Worm (Caenorhabditis elegans) whole organism, mixed stage, embryonic: ENCODE measurements around the gene ttbk-3.

Experiments used
- M03D4.4 ChIP-seq: sonication (generic microtip); optimal IDR thresholded peaks from 2 replicates; lab custom pipeline; 2017; ENCODE audit warnings: mild to moderate bottlenecking, missing genetic modification characterization, missing compliant biosample characterization
- bed-3 ChIP-seq: fragments of 200-800 bp; sonication (Bioruptor generic); optimal IDR thresholded peaks from 3 replicates; lab custom pipeline; 2018; ENCODE audit warnings: mild to moderate bottlenecking, missing genetic modification characterization, moderate library complexity, missing compliant biosample characterization
- blmp-1 ChIP-seq: fragments of 150-350 bp; optimal IDR thresholded peaks from 2 replicates; lab custom pipeline; 2014; ENCODE audit warnings: missing biosample characterization, missing genetic modification characterization
- ceh-39 ChIP-seq: fragments of 150-350 bp; optimal IDR thresholded peaks from 2 replicates; lab custom pipeline; 2014; ENCODE audit warnings: missing biosample characterization, missing genetic modification characterization
- ceh-43 ChIP-seq: fragments of 200-800 bp; sonication (Bioruptor generic); optimal IDR thresholded peaks from 2 replicates; lab custom pipeline; 2018; ENCODE audit warnings: mild to moderate bottlenecking, missing genetic modification characterization, moderate library complexity, missing compliant biosample characterization
- ceh-83 ChIP-seq: fragments of 200-800 bp; sonication (Bioruptor generic); optimal IDR thresholded peaks from 2 replicates; lab custom pipeline; 2018; ENCODE audit warnings: mild to moderate bottlenecking, missing genetic modification characterization, missing compliant biosample characterization
- ces-1 ChIP-seq: fragments of 150-350 bp; optimal IDR thresholded peaks from 2 replicates; lab custom pipeline; 2014; ENCODE audit warnings: missing biosample characterization, missing genetic modification reagents, missing genetic modification characterization
- cnd-1 ChIP-seq: fragments of 200-800 bp; sonication (Bioruptor generic); optimal IDR thresholded peaks from 2 replicates; lab custom pipeline; 2018; ENCODE audit warnings: mild to moderate bottlenecking, missing genetic modification characterization, missing compliant biosample characterization
- drap-1 ChIP-seq: fragments of 200-800 bp; sonication (Bioruptor generic); optimal IDR thresholded peaks from 3 replicates; lab custom pipeline; 2018; ENCODE audit warnings: mild to moderate bottlenecking, missing genetic modification characterization, missing compliant biosample characterization
- elt-1 ChIP-seq: sonication (generic microtip); optimal IDR thresholded peaks from 2 replicates; lab custom pipeline; 2017; ENCODE audit warnings: missing genetic modification characterization, mild to moderate bottlenecking, missing compliant biosample characterization, antibody characterized with exemption, moderate library complexity, borderline replicate concordance; ENCODE audit not compliant: insufficient read depth
- elt-3 ChIP-seq: fragments of 150-350 bp; optimal IDR thresholded peaks from 2 replicates; lab custom pipeline; 2014; ENCODE audit warnings: missing biosample characterization, missing genetic modification characterization
- flh-1 ChIP-seq: fragments of 200-800 bp; sonication (Bioruptor generic); optimal IDR thresholded peaks from 2 replicates; lab custom pipeline; 2018; ENCODE audit warnings: mild to moderate bottlenecking, missing genetic modification characterization, moderate library complexity, missing compliant biosample characterization
- ham-2 ChIP-seq: fragments of 200-800 bp; sonication (Bioruptor generic); optimal IDR thresholded peaks from 2 replicates; lab custom pipeline; 2018; ENCODE audit warnings: mild to moderate bottlenecking, missing genetic modification characterization, missing compliant biosample characterization
- hlh-1 ChIP-seq: fragments of 150-350 bp; optimal IDR thresholded peaks from 2 replicates; lab custom pipeline; 2014; ENCODE audit warnings: missing biosample characterization, missing genetic modification reagents, missing genetic modification characterization
- lin-32 ChIP-seq: fragments of 200-800 bp; sonication (Bioruptor generic); optimal IDR thresholded peaks from 2 replicates; lab custom pipeline; 2018; ENCODE audit warnings: mild to moderate bottlenecking, missing genetic modification characterization, missing compliant biosample characterization
- lsy-2 ChIP-seq: fragments of 150-350 bp; optimal IDR thresholded peaks from 2 replicates; lab custom pipeline; 2014; ENCODE audit warnings: missing biosample characterization, missing genetic modification characterization
- mab-5 ChIP-seq: fragments of 150-350 bp; optimal IDR thresholded peaks from 2 replicates; lab custom pipeline; 2014; ENCODE audit warnings: missing biosample characterization, missing genetic modification characterization
- mep-1 ChIP-seq: fragments of 150-350 bp; optimal IDR thresholded peaks from 2 replicates; lab custom pipeline; 2017; ENCODE audit warnings: missing biosample characterization, missing genetic modification reagents, missing genetic modification characterization, inconsistent platforms
- nhr-12 ChIP-seq: fragments of 150-350 bp; optimal IDR thresholded peaks from 2 replicates; lab custom pipeline; 2014; ENCODE audit warnings: missing biosample characterization, missing genetic modification characterization
- nhr-2 ChIP-seq: fragments of 150-350 bp; optimal IDR thresholded peaks from 2 replicates; lab custom pipeline; 2014; ENCODE audit warnings: missing biosample characterization, missing genetic modification characterization
- nhr-237 ChIP-seq: fragments of 150-350 bp; optimal IDR thresholded peaks from 2 replicates; lab custom pipeline; 2014; ENCODE audit warnings: missing biosample characterization, missing genetic modification characterization
- nhr-28 ChIP-seq: fragments of 150-350 bp; optimal IDR thresholded peaks from 2 replicates; lab custom pipeline; 2014; ENCODE audit warnings: missing biosample characterization, missing genetic modification characterization
- nhr-76 ChIP-seq: sonication (generic microtip); optimal IDR thresholded peaks from 2 replicates; lab custom pipeline; 2017; ENCODE audit warnings: missing biosample characterization, missing genetic modification characterization
- pha-4 ChIP-seq: fragments of 150-350 bp; optimal IDR thresholded peaks from 2 replicates; lab custom pipeline; 2018; ENCODE audit warnings: missing biosample characterization, missing genetic modification reagents, missing genetic modification characterization
- sem-2 ChIP-seq: fragments of 200-800 bp; sonication (Bioruptor generic); optimal IDR thresholded peaks from 2 replicates; lab custom pipeline; 2018; ENCODE audit warnings: mild to moderate bottlenecking, missing genetic modification characterization, missing compliant biosample characterization
- snpc-4 ChIP-seq: fragments of 150-350 bp; optimal IDR thresholded peaks from 2 replicates; lab custom pipeline; 2014; ENCODE audit warnings: missing biosample characterization, missing genetic modification characterization
- tbx-8 ChIP-seq: fragments of 200-800 bp; sonication (Bioruptor generic); optimal IDR thresholded peaks from 2 replicates; lab custom pipeline; 2018; ENCODE audit warnings: mild to moderate bottlenecking, missing genetic modification characterization, moderate library complexity, missing compliant biosample characterization
- unc-120 ChIP-seq: sonication (generic microtip); optimal IDR thresholded peaks from 2 replicates; lab custom pipeline; 2017; ENCODE audit warnings: missing genetic modification characterization, missing compliant biosample characterization; ENCODE audit not compliant: poor library complexity, severe bottlenecking
- unc-39 ChIP-seq: fragments of 150-350 bp; optimal IDR thresholded peaks from 2 replicates; lab custom pipeline; 2014; ENCODE audit warnings: missing biosample characterization, missing genetic modification characterization
- unc-62 ChIP-seq: fragments of 150-350 bp; optimal IDR thresholded peaks from 2 replicates; lab custom pipeline; 2014; ENCODE audit warnings: missing biosample characterization, missing genetic modification reagents, missing genetic modification characterization
- zip-8 ChIP-seq: fragments of 150-350 bp; optimal IDR thresholded peaks from 2 replicates; lab custom pipeline; 2014; ENCODE audit warnings: missing biosample characterization, missing genetic modification characterization
- ztf-11 ChIP-seq: fragments of 150-350 bp; optimal IDR thresholded peaks from 2 replicates; lab custom pipeline; 2014; ENCODE audit warnings: missing biosample characterization, missing genetic modification characterization

Gene ttbk-3

ce11 chrIV:9864778-9865177 is 25.0 kb downstream of the ttbk-3 start, which contains the start of the genes K07F5.15 and K07F5.22:
TSS of gene K07F5.15 (plus strand) at chrIV:9865078.
TSS of gene K07F5.22 (plus strand) at chrIV:9865078.
- TF ChIP-seq sem-2 (GFP tag; lab: Kevin White, UChicago) (no peak), nhr-12 (no peak), nhr-2 (tag; lab: Kevin White, UChicago) (no peak), tbx-8 (GFP tag; lab: Kevin White, UChicago) (no peak), ces-1 (GFP tag; lab: Kevin White, UChicago) (no peak), unc-62 (no peak), ceh-39 (tag; lab: Kevin White, UChicago) (no peak), drap-1 (GFP tag; lab: Kevin White, UChicago) (no peak), lin-32 (GFP tag; lab: Kevin White, UChicago) (no peak), mep-1 (tag; lab: Kevin White, UChicago) (no peak), blmp-1 (tag; lab: Kevin White, UChicago) (no peak), ham-2 (GFP tag; lab: Kevin White, UChicago) (no peak), ztf-11 (tag; lab: Kevin White, UChicago) (no peak), bed-3 (GFP tag; lab: Kevin White, UChicago) (no peak), snpc-4 (tag; lab: Kevin White, UChicago) (no peak)

- TF ChIP-seq nhr-237: no peak
- no peak for TF ChIP-seq M03D4.4 (tag; lab: Kevin White, UChicago)
- TF ChIP-seq flh-1 (GFP tag; lab: Kevin White, UChicago): no peak
- TF ChIP-seq nhr-76 (tag; lab: Kevin White, UChicago): no peak
- no peak for TF ChIP-seq elt-3
- no peak for TF ChIP-seq ceh-39 (tag; lab: Kevin White, UChicago)
Observed at ce11 chrIV:9863817-9864216, 25.9 kb downstream of the ttbk-3 start, which contains the start of gene K07F5.16. TSS of gene K07F5.16 (plus strand) at chrIV:9864117.

ce11 chrIV:9861921-9862320 is 27.8 kb downstream of the ttbk-3 start, which contains the start of gene K07F5.14:
TSS of gene K07F5.14 (plus strand) at chrIV:9862221.
- TF ChIP-seq nhr-76 (tag; lab: Kevin White, UChicago) (no peak), mab-5 (no peak), ceh-83 (GFP tag; lab: Kevin White, UChicago) (no peak), nhr-28 (tag; lab: Kevin White, UChicago) (no peak), cnd-1 (tag; lab: Kevin White, UChicago) (no peak), sem-2 (GFP tag; lab: Kevin White, UChicago) (no peak), pha-4 (tag; lab: Kevin White, UChicago) (no peak), lin-32 (GFP tag; lab: Kevin White, UChicago) (no peak), ces-1 (GFP tag; lab: Kevin White, UChicago) (no peak), unc-120 (tag; lab: Kevin White, UChicago) (no peak), snpc-4 (tag; lab: Kevin White, UChicago) (no peak), unc-39 (tag; lab: Kevin White, UChicago) (no peak), ceh-39 (tag; lab: Kevin White, UChicago) (no peak), zip-8 (no peak), ztf-11 (tag; lab: Kevin White, UChicago) (no peak), flh-1 (GFP tag; lab: Kevin White, UChicago) (no peak), ham-2 (GFP tag; lab: Kevin White, UChicago) (no peak), mep-1 (tag; lab: Kevin White, UChicago) (no peak), unc-62 (no peak), blmp-1 (tag; lab: Kevin White, UChicago) (no peak)

ce11 chrIV:9858970-9859369 is 30.8 kb downstream of the ttbk-3 start:
- TF ChIP-seq tbx-8 (GFP tag; lab: Kevin White, UChicago): no peak
- TF ChIP-seq nhr-12: no peak
- TF ChIP-seq, all 35 proteins: peak for 0

ce11 chrIV:9857952-9858488 is 31.7 kb downstream of the ttbk-3 start, which contains the start of gene npp-1:
TSS of gene npp-1 (plus strand) at chrIV:9858488.
- TF ChIP-seq M03D4.4 (tag; lab: Kevin White, UChicago) (no peak), ceh-43 (no peak), flh-1 (GFP tag; lab: Kevin White, UChicago) (no peak), elt-3 (no peak), lin-32 (GFP tag; lab: Kevin White, UChicago) (no peak), snpc-4 (tag; lab: Kevin White, UChicago) (no peak), hlh-1 (no peak), blmp-1 (tag; lab: Kevin White, UChicago) (no peak), nhr-237 (no peak), elt-1 (tag; lab: Kevin White, UChicago) (no peak), ceh-39 (tag; lab: Kevin White, UChicago) (peak; percentile 67), bed-3 (GFP tag; lab: Kevin White, UChicago) (no peak), tbx-8 (GFP tag; lab: Kevin White, UChicago) (no peak), mep-1 (tag; lab: Kevin White, UChicago) (peak; percentile 64), lsy-2 (tag; lab: Kevin White, UChicago) (peak; percentile 21)
